Worm (Caenorhabditis elegans) whole organism, early embryonic: Measurements from ENCODE around the gene fbxa-14.

ENCODE experiments used
- B0310.2 ChIP-seq: sonication (generic microtip); optimal IDR thresholded peaks from 2 replicates; lab custom pipeline; 2016; ENCODE audit warnings: mild to moderate bottlenecking, missing genetic modification characterization, missing compliant biosample characterization
- F13C5.2 ChIP-seq: sonication (generic microtip); optimal IDR thresholded peaks from 2 replicates; lab custom pipeline; 2017; ENCODE audit warnings: mild to moderate bottlenecking, missing genetic modification characterization, inconsistent platforms, missing compliant biosample characterization
- aly-1 ChIP-seq: sonication (generic microtip); optimal IDR thresholded peaks from 2 replicates; lab custom pipeline; 2016; ENCODE audit warnings: missing genetic modification characterization, missing compliant biosample characterization
- ama-1 ChIP-seq: fragments of 150-350 bp; optimal IDR thresholded peaks from 2 replicates; lab custom pipeline; 2014
- ceh-13 ChIP-seq: fragments of 200-800 bp; sonication (Bioruptor generic); optimal IDR thresholded peaks from 2 replicates; lab custom pipeline; 2018; ENCODE audit warnings: mild to moderate bottlenecking, missing genetic modification characterization, missing compliant biosample characterization
- ceh-36 ChIP-seq: sonication (generic microtip); optimal IDR thresholded peaks from 2 replicates; lab custom pipeline; 2016; ENCODE audit warnings: missing genetic modification characterization, inconsistent platforms, missing compliant biosample characterization
- ets-7 ChIP-seq: sonication (generic microtip); optimal IDR thresholded peaks from 2 replicates; lab custom pipeline; 2016; ENCODE audit warnings: missing genotype, missing genetic modification characterization, missing compliant biosample characterization
- flt-1 ChIP-seq: fragments of 200-800 bp; sonication (Bioruptor generic); IDR thresholded peaks from 2 replicates; pipeline ENCODE4 v1.3.6; 2022; ENCODE audit warnings: missing genetic modification characterization, missing compliant biosample characterization
- hmbx-1 ChIP-seq: sonication (generic microtip); optimal IDR thresholded peaks from 2 replicates; lab custom pipeline; 2016; ENCODE audit warnings: mild to moderate bottlenecking, missing genetic modification characterization, missing compliant biosample characterization
- hmg-4 ChIP-seq: fragments of 200-800 bp; sonication (Bioruptor generic); optimal IDR thresholded peaks from 2 replicates; lab custom pipeline; 2018; ENCODE audit warnings: mild to moderate bottlenecking, missing genetic modification characterization, missing compliant biosample characterization
- hnd-1 ChIP-seq: sonication (generic microtip); optimal IDR thresholded peaks from 2 replicates; lab custom pipeline; 2016; ENCODE audit warnings: missing genetic modification characterization, missing compliant biosample characterization
- pes-1 ChIP-seq: fragments of 200-800 bp; sonication (Bioruptor generic); IDR thresholded peaks from 2 replicates; pipeline ENCODE4 v1.3.6; 2022; ENCODE audit warnings: missing genetic modification reagents, missing genetic modification characterization, missing compliant biosample characterization
- scrt-1 ChIP-seq: fragments of 200-800 bp; sonication (Bioruptor generic); IDR thresholded peaks from 2 replicates; pipeline ENCODE4 v1.3.6; 2022; ENCODE audit warnings: missing genetic modification characterization, missing compliant biosample characterization
- sea-1 ChIP-seq: fragments of 200-800 bp; sonication (Bioruptor generic); conservative IDR thresholded peaks from 2 replicates; pipeline ENCODE4 v1.3.6; 2022; ENCODE audit warnings: missing genetic modification characterization, missing compliant biosample characterization
- tbx-11 ChIP-seq: fragments of 200-800 bp; sonication (Bioruptor generic); IDR thresholded peaks from 2 replicates; pipeline ENCODE4 v1.3.6; 2022; ENCODE audit warnings: missing genetic modification characterization, missing compliant biosample characterization
- tbx-37 ChIP-seq: fragments of 200-800 bp; sonication (Bioruptor generic); conservative IDR thresholded peaks from 2 replicates; pipeline ENCODE4 v1.3.6; 2022; ENCODE audit warnings: missing genetic modification reagents, missing genetic modification characterization, missing compliant biosample characterization
- tra-4 ChIP-seq: sonication (generic microtip); optimal IDR thresholded peaks from 2 replicates; lab custom pipeline; 2017; ENCODE audit warnings: missing genetic modification characterization, missing compliant biosample characterization

fbxa-14 gene

ce11 chrIII:1347003-1347402 is 22.6 kb upstream of the fbxa-14 start:
- TF ChIP-seq pes-1 (GFP tag; lab: Robert Waterston, UW) (no peak), hmbx-1 (tag; lab: Kevin White, UChicago) (no peak), scrt-1 (GFP tag; lab: Robert Waterston, UW) (no peak), ama-1 (lab: Kevin White, UChicago) (no peak), hmg-4 (GFP tag; lab: Kevin White, UChicago) (no peak), ets-7 (no peak), tbx-37 (GFP tag; lab: Robert Waterston, UW) (no peak), sea-1 (no peak), hnd-1 (tag; lab: Kevin White, UChicago) (no peak), B0310.2 (tag; lab: Kevin White, UChicago) (no peak), ceh-13 (GFP tag; lab: Kevin White, UChicago) (no peak), ceh-36 (tag; lab: Kevin White, UChicago) (no peak)

- TF ChIP-seq sea-1 = no peak
- TF ChIP-seq scrt-1 (GFP tag; lab: Robert Waterston, UW) = no peak
- no peak for TF ChIP-seq ceh-13 (GFP tag; lab: Kevin White, UChicago)
- no peak for TF ChIP-seq pes-1 (GFP tag; lab: Robert Waterston, UW)
Observed at ce11 chrIII:1345694-1346093, 21.3 kb upstream of the fbxa-14 start, which contains the start of gene Y82E9BL.6. Y82E9BL.6 (minus strand) TSS chrIII:1345794.

- TF ChIP-seq hmg-4 (GFP tag; lab: Kevin White, UChicago) (no peak), sea-1 (no peak), scrt-1 (GFP tag; lab: Robert Waterston, UW) (no peak), ets-7 (no peak), ceh-13 (GFP tag; lab: Kevin White, UChicago) (no peak), F13C5.2 (tag; lab: Kevin White, UChicago) (no peak), pes-1 (GFP tag; lab: Robert Waterston, UW) (no peak), tbx-37 (GFP tag; lab: Robert Waterston, UW) (no peak), hnd-1 (tag; lab: Kevin White, UChicago) (no peak), tbx-11 (GFP tag; lab: Robert Waterston, UW) (no peak), ama-1 (lab: Kevin White, UChicago) (no peak), ceh-36 (tag; lab: Kevin White, UChicago) (no peak), flt-1 (no peak), aly-1 (tag; lab: Kevin White, UChicago) (no peak), tra-4 (no peak)
Observed at ce11 chrIII:1342919-1343419, 18.6 kb upstream of the fbxa-14 start, which contains the start of gene fbxa-27. fbxa-27 (plus strand) TSS chrIII:1342969.

- TF ChIP-seq hmbx-1 (tag; lab: Kevin White, UChicago) (no peak), ceh-13 (GFP tag; lab: Kevin White, UChicago) (no peak), aly-1 (tag; lab: Kevin White, UChicago) (no peak), ama-1 (lab: Kevin White, UChicago) (no peak), flt-1 (no peak), hnd-1 (tag; lab: Kevin White, UChicago) (no peak), scrt-1 (GFP tag; lab: Robert Waterston, UW) (no peak), F13C5.2 (tag; lab: Kevin White, UChicago) (no peak), hmg-4 (GFP tag; lab: Kevin White, UChicago) (no peak), pes-1 (GFP tag; lab: Robert Waterston, UW) (no peak), ets-7 (no peak), tra-4 (no peak), sea-1 (no peak), B0310.2 (tag; lab: Kevin White, UChicago) (no peak), tbx-37 (GFP tag; lab: Robert Waterston, UW) (no peak), ceh-36 (tag; lab: Kevin White, UChicago) (no peak)
Observed at ce11 chrIII:1342488-1342887, 18.1 kb upstream of the fbxa-14 start, which contains the start of gene fbxa-26. fbxa-26 (minus strand) TSS chrIII:1342522.

ce11 chrIII:1340240-1340639 is 15.8 kb upstream of the fbxa-14 start, which contains the start of gene fbxa-5:
fbxa-5 (minus strand) TSS chrIII:1340340.
- no peak for TF ChIP-seq F13C5.2 (tag; lab: Kevin White, UChicago)
- no peak for TF ChIP-seq scrt-1 (GFP tag; lab: Robert Waterston, UW)
- TF ChIP-seq hmg-4 (GFP tag; lab: Kevin White, UChicago) = no peak
- no peak for TF ChIP-seq ceh-36 (tag; lab: Kevin White, UChicago)
- no peak for TF ChIP-seq pes-1 (GFP tag; lab: Robert Waterston, UW)
- no peak for TF ChIP-seq ama-1 (lab: Kevin White, UChicago)
- no peak for TF ChIP-seq B0310.2 (tag; lab: Kevin White, UChicago)
- no peak for TF ChIP-seq hnd-1 (tag; lab: Kevin White, UChicago)

- no peak for TF ChIP-seq ets-7
- no peak for TF ChIP-seq tra-4
- TF ChIP-seq aly-1 (tag; lab: Kevin White, UChicago) = no peak
- no peak for TF ChIP-seq sea-1
- no peak for TF ChIP-seq tbx-11 (GFP tag; lab: Robert Waterston, UW)
- TF ChIP-seq tbx-37 (GFP tag; lab: Robert Waterston, UW) = no peak
- TF ChIP-seq hnd-1 (tag; lab: Kevin White, UChicago) = no peak
- no peak for TF ChIP-seq flt-1
Observed at ce11 chrIII:1331894-1332293, 7.5 kb upstream of the fbxa-14 start, which contains the start of gene Y82E9BL.19. Y82E9BL.19 (plus strand) TSS chrIII:1332016.

- TF ChIP-seq B0310.2 (tag; lab: Kevin White, UChicago) (no peak), ets-7 (no peak), sea-1 (no peak), tbx-37 (GFP tag; lab: Robert Waterston, UW) (no peak), tra-4 (no peak)
Observed at ce11 chrIII:1326490-1326889, 2.1 kb upstream of the fbxa-14 start, which contains the start of gene Y82E9BL.18. Y82E9BL.18 (plus strand) TSS chrIII:1326790.

ce11 chrIII:1323555-1323954 is 858 bp downstream of the fbxa-14 start:
- TF ChIP-seq tra-4 (no peak), hmbx-1 (tag; lab: Kevin White, UChicago) (no peak), pes-1 (GFP tag; lab: Robert Waterston, UW) (no peak), ama-1 (lab: Kevin White, UChicago) (no peak), sea-1 (no peak), scrt-1 (GFP tag; lab: Robert Waterston, UW) (no peak), tbx-11 (GFP tag; lab: Robert Waterston, UW) (no peak), aly-1 (tag; lab: Kevin White, UChicago) (no peak), hmg-4 (GFP tag; lab: Kevin White, UChicago) (no peak), hnd-1 (tag; lab: Kevin White, UChicago) (no peak), tbx-37 (GFP tag; lab: Robert Waterston, UW) (no peak), flt-1 (no peak), ets-7 (no peak), F13C5.2 (tag; lab: Kevin White, UChicago) (no peak), ceh-36 (tag; lab: Kevin White, UChicago) (no peak), B0310.2 (tag; lab: Kevin White, UChicago) (no peak), ceh-13 (GFP tag; lab: Kevin White, UChicago) (no peak)
